Worm (Caenorhabditis elegans) whole organism, L4 larva: Measurements from ENCODE around the gene msra-1.

Experiments used
- F26F4.8 ChIP-seq: fragments of 200-800 bp; sonication (Bioruptor generic); conservative IDR thresholded peaks from 2 replicates; pipeline ENCODE4 v1.3.6; 2022; ENCODE audit warnings: missing genetic modification characterization, missing compliant biosample characterization
- T20F7.1 ChIP-seq: fragments of 200-800 bp; sonication (Bioruptor generic); optimal IDR thresholded peaks from 2 replicates; lab custom pipeline; 2018; ENCODE audit warnings: mild to moderate bottlenecking, missing genetic modification characterization, missing compliant biosample characterization
- T26A8.4 ChIP-seq: fragments of 200-800 bp; sonication (Bioruptor generic); IDR thresholded peaks from 2 replicates; pipeline ENCODE4 v1.3.6; 2022; ENCODE audit warnings: missing genetic modification characterization, missing compliant biosample characterization
- Y105C5A.15 ChIP-seq: fragments of 200-800 bp; sonication (Bioruptor generic); IDR thresholded peaks from 2 replicates; pipeline ENCODE4 v1.3.6; 2022; ENCODE audit warnings: missing genetic modification characterization, missing compliant biosample characterization
- aha-1 ChIP-seq: fragments of 150-350 bp; peaks from one replicate; lab custom pipeline; 2014; ENCODE audit warnings: missing biosample characterization, missing genetic modification characterization
- ceh-44 ChIP-seq: fragments of 200-800 bp; sonication (Bioruptor generic); IDR thresholded peaks from 2 replicates; pipeline ENCODE4 v1.3.6; 2022; ENCODE audit warnings: missing genetic modification reagents, missing genetic modification characterization, missing compliant biosample characterization
- ceh-62 ChIP-seq: sonication (generic microtip); optimal IDR thresholded peaks from 2 replicates; lab custom pipeline; 2017; ENCODE audit warnings: missing biosample characterization, missing genetic modification characterization
- daf-12 ChIP-seq: fragments of 150-350 bp; optimal IDR thresholded peaks from 2 replicates; lab custom pipeline; 2014; ENCODE audit warnings: missing biosample characterization, missing genetic modification reagents, missing genetic modification characterization
- dmd-6 ChIP-seq: fragments of 200-800 bp; sonication (Bioruptor generic); IDR thresholded peaks from 2 replicates; pipeline ENCODE4 v1.3.6; 2022; ENCODE audit warnings: missing genetic modification reagents, missing genetic modification characterization, missing compliant biosample characterization
- dmd-8 ChIP-seq: fragments of 200-800 bp; sonication (Bioruptor generic); IDR thresholded peaks from 2 replicates; pipeline ENCODE4 v1.3.6; 2022; ENCODE audit warnings: missing genetic modification characterization, missing compliant biosample characterization
- dmd-9 ChIP-seq: fragments of 200-800 bp; sonication (Bioruptor generic); IDR thresholded peaks from 2 replicates; pipeline ENCODE4 v1.3.6; 2022; ENCODE audit warnings: missing genetic modification reagents, missing genetic modification characterization, missing compliant biosample characterization
- duxl-1 ChIP-seq: sonication (generic microtip); optimal IDR thresholded peaks from 2 replicates; lab custom pipeline; 2016; ENCODE audit warnings: mild to moderate bottlenecking, missing genetic modification characterization, moderate library complexity, missing compliant biosample characterization; ENCODE audit not compliant: poor library complexity
- egl-43 ChIP-seq: fragments of 200-800 bp; sonication (Bioruptor generic); IDR thresholded peaks from 2 replicates; pipeline ENCODE4 v1.3.6; 2022; ENCODE audit warnings: missing genetic modification reagents, missing genetic modification characterization, missing compliant biosample characterization
- hlh-11 ChIP-seq: fragments of 200-800 bp; sonication (Bioruptor generic); optimal IDR thresholded peaks from 2 replicates; lab custom pipeline; 2018; ENCODE audit warnings: mild to moderate bottlenecking, missing genetic modification characterization, missing compliant biosample characterization
- hlh-30 ChIP-seq: sonication (generic microtip); optimal IDR thresholded peaks from 2 replicates; lab custom pipeline; 2017; ENCODE audit warnings: antibody characterized with exemption, mild to moderate bottlenecking, missing genetic modification characterization, missing compliant biosample characterization; ENCODE audit not compliant: insufficient read depth
- lim-7 ChIP-seq: fragments of 200-800 bp; sonication (Bioruptor generic); IDR thresholded peaks from 2 replicates; pipeline ENCODE4 v1.3.6; 2022; ENCODE audit warnings: missing genetic modification characterization, missing compliant biosample characterization
- lin-13 ChIP-seq: fragments of 150-350 bp; optimal IDR thresholded peaks from 2 replicates; lab custom pipeline; 2014; ENCODE audit warnings: missing biosample characterization, missing genetic modification reagents, missing genetic modification characterization
- lin-15B ChIP-seq: fragments of 150-350 bp; sonication (generic microtip); optimal IDR thresholded peaks from 3 replicates; lab custom pipeline; 2014; ENCODE audit warnings: missing biosample characterization, missing genetic modification characterization
- mdl-1 ChIP-seq, 2 experiments: fragments of 150-350 bp in 1 of 2; sonication (generic microtip) in 1 of 2; optimal IDR thresholded peaks; 2 replicates each; lab custom pipeline; 2014 to 2017; ENCODE audit warnings: missing biosample characterization in 2 of 2, missing genetic modification characterization in 2 of 2
- mep-1 ChIP-seq: fragments of 150-350 bp; sonication (generic microtip); optimal IDR thresholded peaks from 3 replicates; lab custom pipeline; 2014; ENCODE audit warnings: missing biosample characterization, missing genetic modification characterization
- mxl-3 ChIP-seq: fragments of 200-800 bp; sonication (Bioruptor generic); optimal IDR thresholded peaks from 2 replicates; lab custom pipeline; 2018; ENCODE audit warnings: mild to moderate bottlenecking, missing genetic modification characterization, missing compliant biosample characterization
- nhr-10 ChIP-seq: fragments of 150-350 bp; optimal IDR thresholded peaks from 2 replicates; lab custom pipeline; 2014; ENCODE audit warnings: missing biosample characterization, missing genetic modification characterization
- nhr-25 ChIP-seq: sonication (generic microtip); optimal IDR thresholded peaks from 2 replicates; lab custom pipeline; 2017; ENCODE audit warnings: missing genetic modification characterization, mild to moderate bottlenecking, missing compliant biosample characterization, antibody characterized with exemption, moderate library complexity, borderline replicate concordance; ENCODE audit not compliant: insufficient read depth
- nhr-28 ChIP-seq: fragments of 150-350 bp; optimal IDR thresholded peaks from 2 replicates; lab custom pipeline; 2014; ENCODE audit warnings: missing biosample characterization, missing genetic modification characterization
- nhr-48 ChIP-seq: sonication (generic microtip); optimal IDR thresholded peaks from 2 replicates; lab custom pipeline; 2016; ENCODE audit warnings: mild to moderate bottlenecking, missing genetic modification characterization, missing compliant biosample characterization
- pha-4 ChIP-seq, 2 experiments: fragments of 150-350 bp in 1 of 2; fragments of 200-800 bp in 1 of 2; sonication (Bioruptor generic) in 1 of 2; IDR thresholded peaks in 1 of 2; optimal IDR thresholded peaks in 1 of 2; 2 replicates each; pipeline versions ENCODE4 v1.3.6 to Lab custom; 2014 to 2022; ENCODE audit warnings: missing genetic modification characterization in 2 of 2, missing genetic modification reagents in 2 of 2, missing biosample characterization in 1 of 2, missing compliant biosample characterization in 1 of 2
- set-16 ChIP-seq: fragments of 200-800 bp; sonication (Bioruptor generic); IDR thresholded peaks from 2 replicates; pipeline ENCODE4 v1.3.6; 2022; ENCODE audit warnings: missing genetic modification reagents, missing genetic modification characterization, missing compliant biosample characterization
- snpc-1.2 ChIP-seq: fragments of 200-800 bp; sonication (Bioruptor generic); IDR thresholded peaks from 2 replicates; pipeline ENCODE4 v1.3.6; 2022; ENCODE audit warnings: missing genetic modification reagents, missing genetic modification characterization, missing compliant biosample characterization
- unc-39 ChIP-seq: sonication (generic microtip); optimal IDR thresholded peaks from 2 replicates; lab custom pipeline; 2017; ENCODE audit warnings: missing biosample characterization, missing genetic modification characterization
- unc-62 ChIP-seq, 3 experiments: fragments of 150-350 bp in 1 of 3; sonication (generic microtip); optimal IDR thresholded peaks in 2 of 3; peaks in 1 of 3; 1 replicate in 1 of 3; 2 replicates in 2 of 3; lab custom pipeline; 2014 to 2017; ENCODE audit warnings: missing biosample characterization in 3 of 3, missing genetic modification characterization in 3 of 3, missing genetic modification reagents in 3 of 3, missing genotype in 1 of 3
- zip-11 ChIP-seq: fragments of 200-800 bp; sonication (Bioruptor generic); IDR thresholded peaks from 2 replicates; pipeline ENCODE4 v1.3.6; 2022; ENCODE audit warnings: missing genetic modification characterization, missing compliant biosample characterization

Gene msra-1

ce11 chrII:7348063-7348462 lies 15.8 kb downstream of the msra-1 start:
- TF ChIP-seq nhr-25 (tag; lab: Kevin White, UChicago) (no peak), T26A8.4 (GFP tag; lab: Robert Waterston, UW) (0 out of 2 replicates have a peak, but pooled peaks have one; percentile 26), dmd-9 (GFP tag; lab: Robert Waterston, UW) (no peak), lim-7 (no peak), mxl-3 (GFP tag; lab: Kevin White, UChicago) (no peak), Y105C5A.15 (GFP tag; lab: Robert Waterston, UW) (no peak), aha-1 (tag; lab: Kevin White, UChicago) (peak; percentile 71), lin-13 (GFP tag; lab: Kevin White, UChicago) (no peak), daf-12 (tag; lab: Kevin White, UChicago) (no peak), F26F4.8 (GFP tag; lab: Robert Waterston, UW) (no peak), egl-43 (GFP tag; lab: Robert Waterston, UW) (no peak), duxl-1 (peak; percentile 38), snpc-1.2 (GFP tag; lab: Robert Waterston, UW) (no peak), T20F7.1 (no peak), unc-62 (GFP tag; optimal IDR thresholded peaks at IDR 0.05 in 1 of 2; lab: Kevin White, UChicago) (peak in 1 of 2 experiments; percentile 25), unc-62 (tag; optimal IDR thresholded peaks at IDR 0.05; lab: Kevin White, UChicago) (no peak)

ce11 chrII:7345858-7346257 lies 18.0 kb downstream of the msra-1 start:
- TF ChIP-seq hlh-11 = peak; percentile 4
- TF ChIP-seq dmd-6 (GFP tag; lab: Robert Waterston, UW) = no peak
- peak in 1 of 2 experiments; percentile 98 for TF ChIP-seq unc-62 (GFP tag; optimal IDR thresholded peaks at IDR 0.05 in 1 of 2; lab: Kevin White, UChicago)
- no peak for TF ChIP-seq unc-62 (tag; optimal IDR thresholded peaks at IDR 0.05; lab: Kevin White, UChicago)

ce11 chrII:7343668-7344067 lies 20.2 kb downstream of the msra-1 start:
- TF ChIP-seq aha-1 (tag; lab: Kevin White, UChicago) (peak; percentile 6), zip-11 (GFP tag; lab: Robert Waterston, UW) (no peak), T26A8.4 (GFP tag; lab: Robert Waterston, UW) (0 out of 2 replicates have a peak, but pooled peaks have one; percentile 8), lin-15B (tag; lab: Kevin White, UChicago) (no peak), dmd-8 (GFP tag; lab: Robert Waterston, UW) (0 out of 2 replicates have a peak, but pooled peaks have one; percentile 16), ceh-62 (tag; lab: Kevin White, UChicago) (no peak)

ce11 chrII:7342884-7343283 lies 21.0 kb downstream of the msra-1 start:
- TF ChIP-seq ceh-44 (GFP tag; lab: Robert Waterston, UW) (no peak), nhr-10 (tag; lab: Kevin White, UChicago) (no peak), set-16 (GFP tag; lab: Robert Waterston, UW) (no peak), unc-39 (tag; lab: Kevin White, UChicago) (no peak), unc-62 (GFP tag; optimal IDR thresholded peaks at IDR 0.05 in 1 of 2; lab: Kevin White, UChicago) (peak in 1 of 2 experiments; percentile 98), unc-62 (tag; optimal IDR thresholded peaks at IDR 0.05; lab: Kevin White, UChicago) (no peak), mdl-1 (tag; optimal IDR thresholded peaks at IDR 0.05; lab: Kevin White, UChicago) (peak; percentile 25 to 78), hlh-30 (tag; lab: Kevin White, UChicago) (peak; percentile 29), mxl-3 (GFP tag; lab: Kevin White, UChicago) (peak; percentile 62), hlh-11 (peak; percentile 62), pha-4 (GFP tag; IDR thresholded peaks at IDR 0.05; lab: Robert Waterston, UW) (no peak), pha-4 (tag; optimal IDR thresholded peaks at IDR 0.05; lab: Kevin White, UChicago) (no peak), mep-1 (tag; lab: Kevin White, UChicago) (peak; percentile 13), aha-1 (tag; lab: Kevin White, UChicago) (peak; percentile 56), nhr-28 (tag; lab: Kevin White, UChicago) (peak; percentile 74), nhr-48 (peak; percentile 40)
